Fruit fly (Drosophila melanogaster): ENCODE data around the gene Ho.
A peak's percentile ranks its signal among the peaks of the same experiment; 100 is the strongest.

The Ho gene

DNA sequence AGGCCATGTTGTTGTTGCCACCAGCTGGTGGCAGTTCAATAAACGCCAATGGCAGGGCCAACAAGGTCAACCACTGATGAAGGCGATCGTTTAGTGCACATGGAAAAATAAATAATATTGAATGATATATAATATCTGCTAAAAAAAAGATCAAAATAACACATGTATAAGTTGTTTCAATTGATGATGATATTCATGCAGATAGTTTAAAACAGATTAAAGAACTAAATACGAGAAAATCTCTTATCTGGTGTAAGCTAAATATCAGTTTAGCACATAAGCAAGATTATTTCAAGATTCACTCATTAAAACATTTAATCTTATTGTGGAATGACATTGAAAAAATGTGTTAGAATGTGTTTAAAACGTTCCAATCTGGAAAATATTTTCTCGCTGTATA is 16.1 kb upstream of the Ho start (continued):
- TF ChIP-seq CG6689 (GFP tag; IDR thresholded peaks at IDR 0.05), result peak; percentile 38
- no peak for TF ChIP-seq Drgx (GFP tag; IDR thresholded peaks at IDR 0.05)
- no peak for TF ChIP-seq Ets65A (GFP tag)
- no peak for TF ChIP-seq Xrp1 (GFP tag; IDR thresholded peaks at IDR 0.05)
- TF ChIP-seq Gug (GFP tag; IDR thresholded peaks at IDR 0.05), result no peak
- TF ChIP-seq CG4730 (GFP tag; IDR thresholded peaks at IDR 0.05), result no peak
- TF ChIP-seq Tbp (GFP tag; optimal IDR thresholded peaks at IDR 0.05), result no peak
- no peak for TF ChIP-seq Dbx (GFP tag; IDR thresholded peaks at IDR 0.05)
- TF ChIP-seq Nf-YB (GFP tag; optimal IDR thresholded peaks at IDR 0.05), result peak; percentile 3
- no peak for TF ChIP-seq CG1832 (GFP tag; optimal IDR thresholded peaks at IDR 0.05)
- TF ChIP-seq dmrt11E (tag; optimal IDR thresholded peaks at IDR 0.05), result no peak
- no peak for TF ChIP-seq trh (GFP tag; optimal IDR thresholded peaks at IDR 0.05)
- no peak for TF ChIP-seq oc (tag; optimal IDR thresholded peaks at IDR 0.05)
- no peak for TF ChIP-seq CG6765 (GFP tag; optimal IDR thresholded peaks at IDR 0.05)
- no peak for TF ChIP-seq ab (GFP tag; optimal IDR thresholded peaks at IDR 0.05)
- TF ChIP-seq Myb (GFP tag; optimal IDR thresholded peaks at IDR 0.05), result no peak
- no peak for TF ChIP-seq CG1647 (GFP tag; optimal IDR thresholded peaks at IDR 0.05)
- TF ChIP-seq CG11695 (GFP tag; IDR thresholded peaks at IDR 0.05), result 0 out of 3 replicates have a peak, but pooled peaks have one; percentile 11
- no peak for TF ChIP-seq slp2 (GFP tag; optimal IDR thresholded peaks at IDR 0.05)
- TF ChIP-seq sug (tag; optimal IDR thresholded peaks at IDR 0.05), result peak; percentile 8
- no peak for TF ChIP-seq tin (GFP tag; optimal IDR thresholded peaks at IDR 0.05)
- TF ChIP-seq CG12155 (GFP tag; optimal IDR thresholded peaks at IDR 0.05), result no peak
- no peak for TF ChIP-seq CG3281 (GFP tag; optimal IDR thresholded peaks at IDR 0.05)
- peak; percentile 1 for TF ChIP-seq abd-A (tag; optimal IDR thresholded peaks at IDR 0.05)
- peak; percentile 19 for TF ChIP-seq CG15601 (tag; optimal IDR thresholded peaks at IDR 0.05)
- TF ChIP-seq NC2α (GFP tag; optimal IDR thresholded peaks at IDR 0.05), result no peak
- no peak for TF ChIP-seq HLHmδ (GFP tag; optimal IDR thresholded peaks at IDR 0.05)
- TF ChIP-seq zf30C (GFP tag; optimal IDR thresholded peaks at IDR 0.05), result no peak
- TF ChIP-seq tgo (GFP tag; IDR thresholded peaks at IDR 0.05), result peak; percentile 39; the same call in 1 of the 3 replicates
- TF ChIP-seq crc (GFP tag; optimal IDR thresholded peaks at IDR 0.05), result no peak
- TF ChIP-seq CG10959 (GFP tag; IDR thresholded peaks at IDR 0.05), result no peak
- TF ChIP-seq CG2202 (tag; optimal IDR thresholded peaks at IDR 0.05), result no peak
- no peak for TF ChIP-seq Doc2 (GFP tag; IDR thresholded peaks at IDR 0.05)
- TF ChIP-seq CG11247 (GFP tag; IDR thresholded peaks at IDR 0.05), result no peak
- TF ChIP-seq CG8388 (GFP tag; optimal IDR thresholded peaks at IDR 0.05), result peak; percentile 34
- TF ChIP-seq chif (GFP tag; optimal IDR thresholded peaks at IDR 0.05), result no peak
- TF ChIP-seq CG3163 (GFP tag; optimal IDR thresholded peaks at IDR 0.05), result no peak
- no peak for TF ChIP-seq pzg (GFP tag; optimal IDR thresholded peaks at IDR 0.05)
- no peak for TF ChIP-seq HHEX (GFP tag; optimal IDR thresholded peaks at IDR 0.05)
- TF ChIP-seq CG4360 (GFP tag; IDR thresholded peaks at IDR 0.05), result no peak
- no peak for TF ChIP-seq HLH54F (GFP tag; optimal IDR thresholded peaks at IDR 0.05)
- no peak for TF ChIP-seq sim (GFP tag; IDR thresholded peaks at IDR 0.05)
- TF ChIP-seq fru (optimal IDR thresholded peaks at IDR 0.05), result no peak
- no peak for TF ChIP-seq Med (GFP tag)
- TF ChIP-seq Awh (GFP tag; IDR thresholded peaks at IDR 0.05), result no peak
- TF ChIP-seq CG17912 (GFP tag; optimal IDR thresholded peaks at IDR 0.05), result no peak
- no peak for TF ChIP-seq CG9727 (GFP tag; optimal IDR thresholded peaks at IDR 0.05)
- peak; percentile 51 for TF ChIP-seq CG13296 (GFP tag; optimal IDR thresholded peaks at IDR 0.05)
- TF ChIP-seq Neu2 (GFP tag; optimal IDR thresholded peaks at IDR 0.05; ENCODE audit: borderline replicate concordance), result no peak
- TF ChIP-seq ftz-f1 (GFP tag; optimal IDR thresholded peaks at IDR 0.05), result peak; percentile 63
- TF ChIP-seq Opbp (GFP tag; IDR thresholded peaks at IDR 0.05; ENCODE audit: partially characterized antibody), result no peak
- TF ChIP-seq CG8765 (GFP tag; IDR thresholded peaks at IDR 0.05), result no peak
- peak; percentile 29 for TF ChIP-seq Fer3 (tag; optimal IDR thresholded peaks at IDR 0.05)
